Worm (Caenorhabditis elegans): Measurements from ENCODE around the gene lbp-3.

Gene lbp-3

DNA sequence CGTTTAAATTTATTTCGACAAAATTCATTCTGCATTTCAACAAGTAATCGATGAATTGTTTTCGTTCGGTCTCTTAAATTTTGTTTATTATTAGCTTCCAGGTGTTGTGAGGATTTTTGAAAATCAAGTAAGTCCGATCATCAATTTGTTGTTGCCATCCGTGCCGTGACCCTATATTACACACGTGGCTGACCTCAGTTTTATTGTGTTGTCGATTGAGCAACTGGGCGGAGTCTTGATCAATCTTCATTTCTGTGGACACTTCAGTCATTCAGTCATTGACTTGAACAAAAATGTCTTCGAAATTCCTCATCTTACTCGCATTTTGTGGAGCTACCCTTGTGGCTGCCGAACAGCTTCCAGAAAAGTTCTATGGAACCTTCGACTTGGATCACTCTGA, 3.3 kb downstream of the lbp-3 start, which contains the start of gene lbp-2:
TSS of gene lbp-2 (plus strand) at position 102 of the 400 bp plus-strand sequence.
- TF ChIP-seq flh-1 (GFP tag; optimal IDR thresholded peaks at IDR 0.05) = no peak
- no peak for TF ChIP-seq M03D4.4 (tag; optimal IDR thresholded peaks at IDR 0.05)
- TF ChIP-seq unc-62 (GFP tag; optimal IDR thresholded peaks at IDR 0.05) = no peak
- TF ChIP-seq pha-4 (tag; optimal IDR thresholded peaks at IDR 0.05) = no peak
- TF ChIP-seq blmp-1 (tag; optimal IDR thresholded peaks at IDR 0.05) = no peak
- TF ChIP-seq ham-2 (GFP tag; optimal IDR thresholded peaks at IDR 0.05) = no peak
- no peak for TF ChIP-seq hlh-1 (tag; optimal IDR thresholded peaks at IDR 0.05)
- no peak for TF ChIP-seq sem-2 (GFP tag; optimal IDR thresholded peaks at IDR 0.05)
- no peak for TF ChIP-seq unc-120 (tag; optimal IDR thresholded peaks at IDR 0.05; ENCODE audit: poor library complexity, severe bottlenecking)
- TF ChIP-seq ceh-83 (GFP tag; optimal IDR thresholded peaks at IDR 0.05) = no peak
- no peak for TF ChIP-seq lin-32 (GFP tag; optimal IDR thresholded peaks at IDR 0.05)
- TF ChIP-seq mls-2 (tag; optimal IDR thresholded peaks at IDR 0.05) = no peak
- TF ChIP-seq elt-3 (tag; optimal IDR thresholded peaks at IDR 0.05) = no peak
- no peak for TF ChIP-seq bed-3 (GFP tag; optimal IDR thresholded peaks at IDR 0.05)
- no peak for TF ChIP-seq snpc-4 (tag; optimal IDR thresholded peaks at IDR 0.05)

DNA sequence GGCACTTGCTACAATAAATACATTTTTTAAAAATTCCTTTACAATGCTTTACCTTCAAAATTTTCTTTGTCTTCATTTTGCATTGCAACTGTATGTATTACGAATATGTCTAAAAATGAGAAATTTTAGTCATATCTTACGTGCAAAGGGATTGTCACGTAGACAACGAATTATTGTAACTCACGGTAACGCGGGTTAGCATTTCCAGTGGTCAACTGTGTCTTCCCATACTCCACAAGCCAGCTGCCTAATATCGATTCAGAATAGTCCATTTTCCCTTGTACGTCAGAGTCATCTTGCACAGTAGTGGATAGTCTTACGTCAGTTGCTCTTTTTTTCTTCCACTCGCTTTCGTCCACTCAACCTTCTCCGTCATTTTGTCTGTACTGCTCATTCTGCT, 5.4 kb downstream of the lbp-3 start, which contains the start of gene fbxb-71:
TSS of gene fbxb-71 (plus strand) at position 301 of the 400 bp plus-strand sequence.
- TF ChIP-seq cnd-1 (tag; optimal IDR thresholded peaks at IDR 0.05) = no peak
- TF ChIP-seq sem-2 (GFP tag; optimal IDR thresholded peaks at IDR 0.05) = no peak
- no peak for TF ChIP-seq nhr-237 (tag; optimal IDR thresholded peaks at IDR 0.05)
- TF ChIP-seq bed-3 (GFP tag; optimal IDR thresholded peaks at IDR 0.05) = no peak
- TF ChIP-seq nhr-28 (tag; optimal IDR thresholded peaks at IDR 0.05) = no peak
- TF ChIP-seq lin-32 (GFP tag; optimal IDR thresholded peaks at IDR 0.05) = no peak
- no peak for TF ChIP-seq lsy-2 (tag; optimal IDR thresholded peaks at IDR 0.05)
- no peak for TF ChIP-seq hlh-1 (tag; optimal IDR thresholded peaks at IDR 0.05)
- TF ChIP-seq nhr-2 (tag; optimal IDR thresholded peaks at IDR 0.05) = no peak
- TF ChIP-seq M03D4.4 (tag; optimal IDR thresholded peaks at IDR 0.05) = no peak
- TF ChIP-seq ceh-39 (tag; optimal IDR thresholded peaks at IDR 0.05) = no peak
- no peak for TF ChIP-seq nhr-12 (tag; optimal IDR thresholded peaks at IDR 0.05)

DNA sequence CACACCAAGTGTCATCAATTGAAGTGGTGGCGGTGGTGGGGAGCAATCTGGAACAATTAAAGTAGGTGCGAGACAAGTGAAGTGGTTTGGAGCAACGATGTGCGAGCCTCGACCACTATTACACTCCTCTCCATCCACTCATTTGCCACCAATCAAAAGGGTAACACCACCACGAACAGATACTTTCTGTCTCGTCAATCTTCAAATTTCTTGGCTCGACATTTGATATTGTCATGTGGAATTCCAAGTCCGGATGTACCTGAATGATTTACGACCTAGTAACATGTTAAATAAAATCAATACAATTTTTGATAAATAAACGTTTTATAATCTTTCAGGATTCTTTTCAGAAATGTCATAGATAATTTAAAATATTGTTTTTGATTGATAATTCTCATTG, 13.6 kb downstream of the lbp-3 start, which contains the start of gene sul-1:
TSS of gene sul-1 (minus strand) at position 101 of the 400 bp plus-strand sequence.
- TF ChIP-seq nhr-2 (tag; optimal IDR thresholded peaks at IDR 0.05) = peak; percentile 45
- no peak for TF ChIP-seq sptf-1 (tag; optimal IDR thresholded peaks at IDR 0.05)
- peak; percentile 11 for TF ChIP-seq unc-62 (GFP tag; optimal IDR thresholded peaks at IDR 0.05)

DNA sequence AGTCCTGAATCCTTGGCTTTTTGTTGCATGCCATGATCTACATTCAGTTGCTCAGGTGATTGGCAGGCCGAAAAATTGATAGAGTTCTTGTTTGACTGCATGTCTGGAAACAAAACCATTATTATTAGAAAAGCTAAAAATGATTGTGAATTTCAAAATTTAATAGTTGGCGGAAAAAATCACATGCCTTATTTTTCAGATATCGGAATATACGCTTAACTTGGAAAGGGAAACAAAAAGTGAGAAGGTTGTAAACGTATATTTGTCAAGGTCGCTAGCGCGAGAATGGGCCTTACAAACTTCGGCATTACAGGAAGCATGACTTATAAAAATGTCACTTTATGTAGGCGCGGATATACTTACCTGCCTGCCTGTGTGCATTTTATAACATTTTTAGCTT, 14.5 kb downstream of the lbp-3 start, which contains the start of gene K09C4.9:
TSS of gene K09C4.9 (minus strand) at position 101 of the 400 bp plus-strand sequence.
- TF ChIP-seq lsy-2 (tag; optimal IDR thresholded peaks at IDR 0.05) = no peak
- TF ChIP-seq bed-3 (GFP tag; optimal IDR thresholded peaks at IDR 0.05) = no peak
- TF ChIP-seq cnd-1 (tag; optimal IDR thresholded peaks at IDR 0.05) = no peak
- TF ChIP-seq ztf-11 (tag; optimal IDR thresholded peaks at IDR 0.05) = no peak
- TF ChIP-seq nhr-76 (tag; optimal IDR thresholded peaks at IDR 0.05) = no peak
- no peak for TF ChIP-seq unc-120 (tag; optimal IDR thresholded peaks at IDR 0.05; ENCODE audit: poor library complexity, severe bottlenecking)
- TF ChIP-seq snpc-4 (tag; optimal IDR thresholded peaks at IDR 0.05) = no peak
- TF ChIP-seq ceh-83 (GFP tag; optimal IDR thresholded peaks at IDR 0.05) = no peak
- no peak for TF ChIP-seq drap-1 (GFP tag; optimal IDR thresholded peaks at IDR 0.05)
- no peak for TF ChIP-seq sem-2 (GFP tag; optimal IDR thresholded peaks at IDR 0.05)
- TF ChIP-seq nhr-28 (tag; optimal IDR thresholded peaks at IDR 0.05) = no peak

DNA sequence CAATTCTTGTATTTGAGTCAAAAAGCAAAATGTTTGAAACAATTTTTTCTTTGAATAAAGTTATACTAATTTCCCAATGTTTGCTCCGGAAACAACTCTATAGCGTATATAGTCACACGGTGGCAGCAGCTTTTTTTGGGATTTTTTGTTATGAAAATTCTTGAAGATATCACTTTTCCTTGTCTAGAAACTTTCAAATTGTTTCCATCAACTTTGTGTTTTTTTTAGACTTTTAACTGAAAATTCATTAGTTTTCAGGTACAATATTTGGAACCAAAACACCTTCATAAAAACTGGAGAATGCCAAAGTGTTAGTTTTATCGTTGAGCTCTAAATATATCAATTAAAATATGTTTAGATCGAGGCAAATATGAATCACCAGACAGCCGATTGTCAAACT, 15.4 kb downstream of the lbp-3 start, which contains the start of gene K09C4.7:
TSS of gene K09C4.7 (plus strand) at position 301 of the 400 bp plus-strand sequence.
- TF ChIP-seq unc-120 (tag; optimal IDR thresholded peaks at IDR 0.05; ENCODE audit: poor library complexity, severe bottlenecking) = no peak
- TF ChIP-seq pha-4 (tag; optimal IDR thresholded peaks at IDR 0.05) = no peak
- TF ChIP-seq nhr-28 (tag; optimal IDR thresholded peaks at IDR 0.05) = no peak
- TF ChIP-seq nhr-76 (tag; optimal IDR thresholded peaks at IDR 0.05) = no peak
- no peak for TF ChIP-seq snpc-4 (tag; optimal IDR thresholded peaks at IDR 0.05)
- TF ChIP-seq ceh-43 (GFP tag; optimal IDR thresholded peaks at IDR 0.05) = no peak
- no peak for TF ChIP-seq unc-39 (tag; optimal IDR thresholded peaks at IDR 0.05)
- TF ChIP-seq unc-62 (GFP tag; optimal IDR thresholded peaks at IDR 0.05) = no peak
- no peak for TF ChIP-seq ces-1 (GFP tag; optimal IDR thresholded peaks at IDR 0.05)
- no peak for TF ChIP-seq elt-3 (tag; optimal IDR thresholded peaks at IDR 0.05)
- TF ChIP-seq sptf-1 (tag; optimal IDR thresholded peaks at IDR 0.05) = no peak
- TF ChIP-seq ztf-11 (tag; optimal IDR thresholded peaks at IDR 0.05) = no peak
- TF ChIP-seq tbx-8 (GFP tag; optimal IDR thresholded peaks at IDR 0.05) = no peak
- no peak for TF ChIP-seq bed-3 (GFP tag; optimal IDR thresholded peaks at IDR 0.05)
- TF ChIP-seq flh-1 (GFP tag; optimal IDR thresholded peaks at IDR 0.05) = no peak
- TF ChIP-seq drap-1 (GFP tag; optimal IDR thresholded peaks at IDR 0.05) = no peak
- no peak for TF ChIP-seq mep-1 (tag; optimal IDR thresholded peaks at IDR 0.05)
- TF ChIP-seq lin-13 (tag; optimal IDR thresholded peaks at IDR 0.05) = no peak
